Worm (Caenorhabditis elegans) whole organism, mixed stage, embryonic: ENCODE results near the gene unc-83.

Experiments used
- bed-3 ChIP-seq: fragments of 200-800 bp; sonication (Bioruptor generic); optimal IDR thresholded peaks from 3 replicates; lab custom pipeline; 2018; ENCODE audit warnings: mild to moderate bottlenecking, missing genetic modification characterization, moderate library complexity, missing compliant biosample characterization
- blmp-1 ChIP-seq: fragments of 150-350 bp; optimal IDR thresholded peaks from 2 replicates; lab custom pipeline; 2014; ENCODE audit warnings: missing biosample characterization, missing genetic modification characterization
- ceh-39 ChIP-seq: fragments of 150-350 bp; optimal IDR thresholded peaks from 2 replicates; lab custom pipeline; 2014; ENCODE audit warnings: missing biosample characterization, missing genetic modification characterization
- ces-1 ChIP-seq: fragments of 150-350 bp; optimal IDR thresholded peaks from 2 replicates; lab custom pipeline; 2014; ENCODE audit warnings: missing biosample characterization, missing genetic modification reagents, missing genetic modification characterization
- elt-3 ChIP-seq: fragments of 150-350 bp; optimal IDR thresholded peaks from 2 replicates; lab custom pipeline; 2014; ENCODE audit warnings: missing biosample characterization, missing genetic modification characterization
- mab-5 ChIP-seq: fragments of 150-350 bp; optimal IDR thresholded peaks from 2 replicates; lab custom pipeline; 2014; ENCODE audit warnings: missing biosample characterization, missing genetic modification characterization
- mep-1 ChIP-seq: fragments of 150-350 bp; optimal IDR thresholded peaks from 2 replicates; lab custom pipeline; 2017; ENCODE audit warnings: missing biosample characterization, missing genetic modification reagents, missing genetic modification characterization, inconsistent platforms
- nhr-12 ChIP-seq: fragments of 150-350 bp; optimal IDR thresholded peaks from 2 replicates; lab custom pipeline; 2014; ENCODE audit warnings: missing biosample characterization, missing genetic modification characterization
- nhr-237 ChIP-seq: fragments of 150-350 bp; optimal IDR thresholded peaks from 2 replicates; lab custom pipeline; 2014; ENCODE audit warnings: missing biosample characterization, missing genetic modification characterization
- nhr-76 ChIP-seq: sonication (generic microtip); optimal IDR thresholded peaks from 2 replicates; lab custom pipeline; 2017; ENCODE audit warnings: missing biosample characterization, missing genetic modification characterization
- pha-4 ChIP-seq: fragments of 150-350 bp; optimal IDR thresholded peaks from 2 replicates; lab custom pipeline; 2018; ENCODE audit warnings: missing biosample characterization, missing genetic modification reagents, missing genetic modification characterization
- snpc-4 ChIP-seq: fragments of 150-350 bp; optimal IDR thresholded peaks from 2 replicates; lab custom pipeline; 2014; ENCODE audit warnings: missing biosample characterization, missing genetic modification characterization
- sptf-1 ChIP-seq: sonication (generic microtip); optimal IDR thresholded peaks from 2 replicates; lab custom pipeline; 2017; ENCODE audit warnings: mild to moderate bottlenecking, missing genetic modification characterization, moderate library complexity, missing compliant biosample characterization
- ztf-11 ChIP-seq: fragments of 150-350 bp; optimal IDR thresholded peaks from 2 replicates; lab custom pipeline; 2014; ENCODE audit warnings: missing biosample characterization, missing genetic modification characterization

- TF ChIP-seq bed-3 (GFP tag; lab: Kevin White, UChicago) (no peak), ces-1 (no peak), blmp-1 (tag; lab: Kevin White, UChicago) (no peak), pha-4 (tag; lab: Kevin White, UChicago) (no peak), ztf-11 (tag; lab: Kevin White, UChicago) (no peak), nhr-76 (tag; lab: Kevin White, UChicago) (no peak), ceh-39 (tag; lab: Kevin White, UChicago) (no peak), elt-3 (tag; lab: Kevin White, UChicago) (no peak), mab-5 (no peak), snpc-4 (tag; lab: Kevin White, UChicago) (no peak), mep-1 (tag; lab: Kevin White, UChicago) (no peak), sptf-1 (tag; lab: Kevin White, UChicago) (no peak), nhr-12 (tag; lab: Kevin White, UChicago) (no peak), nhr-237 (tag; lab: Kevin White, UChicago) (no peak)
These were observed 2.8 kb downstream of the unc-83 start for ce11 chrV:6467676-6468075.
